Worm (Caenorhabditis elegans): ENCODE measurements around the gene F55A11.7.

F55A11.7 gene

DNA sequence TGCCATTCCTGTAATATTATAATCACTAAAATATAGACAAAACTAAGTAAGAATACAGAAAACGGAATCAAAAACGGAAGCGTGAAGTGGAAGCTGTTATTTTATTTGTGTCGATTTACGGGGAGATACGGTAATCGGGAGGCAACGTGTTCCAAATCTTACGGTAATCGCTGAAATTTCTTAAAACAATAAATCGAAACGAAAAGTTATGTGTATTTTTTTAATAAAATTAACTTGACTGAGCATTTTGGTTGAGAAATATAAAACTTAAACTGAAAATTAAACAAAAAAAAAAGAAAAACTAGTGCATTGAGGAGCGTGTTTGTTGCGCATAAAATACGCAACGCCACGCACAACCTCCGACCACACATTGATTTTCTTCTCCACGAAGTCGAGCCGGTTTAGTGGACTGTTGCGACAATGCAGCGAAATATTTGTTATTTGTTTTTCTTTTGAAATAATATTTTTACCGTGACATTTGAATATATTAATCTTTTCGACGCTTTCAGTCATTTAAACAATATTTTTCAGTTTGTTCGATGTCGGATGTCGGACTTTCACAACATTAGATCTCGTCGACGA, 22.8 kb downstream of the F55A11.7 start, which contains the start of the genes F55A11.1 and syx-5 (continued):
- TF ChIP-seq ztf-26 (tag; optimal IDR thresholded peaks at IDR 0.05) (peak; percentile 80), madf-3 (GFP tag; IDR thresholded peaks at IDR 0.05) (no peak), F39B2.1 (GFP tag; IDR thresholded peaks at IDR 0.05) (no peak), lir-1 (GFP tag; conservative IDR thresholded peaks at IDR 0.05) (no peak), mel-28 (tag; optimal IDR thresholded peaks at IDR 0.05; ENCODE audit: borderline replicate concordance) (no peak), T26A5.8 (tag; optimal IDR thresholded peaks at IDR 0.05) (no peak), unc-130 (GFP tag; optimal IDR thresholded peaks at IDR 0.05) (no peak), Y79H2A.3 (GFP tag; conservative IDR thresholded peaks at IDR 0.05) (no peak), F22D6.2 (tag; optimal IDR thresholded peaks at IDR 0.05) (peak; percentile 34), lin-26 (GFP tag; IDR thresholded peaks at IDR 0.05) (no peak), zfh-2 (GFP tag; conservative IDR thresholded peaks at IDR 0.05) (no peak), C06A6.2 (GFP tag; conservative IDR thresholded peaks at IDR 0.05) (0 out of 2 replicates have a peak, but pooled peaks have one; percentile 51), somi-1 (GFP tag; optimal IDR thresholded peaks at IDR 0.05) (peak; percentile 45), snpc-3.4 (tag; optimal IDR thresholded peaks at IDR 0.05) (peak; percentile 1), repo-1 (tag; optimal IDR thresholded peaks at IDR 0.05) (peak; percentile 92), mxl-1 (tag; optimal IDR thresholded peaks at IDR 0.05) (no peak), ZK185.1 (tag; optimal IDR thresholded peaks at IDR 0.05; ENCODE audit: poor library complexity, severe bottlenecking) (peak; percentile 22), Y67H2A.10 (GFP tag; conservative IDR thresholded peaks at IDR 0.05) (no peak), B0261.1 (tag; optimal IDR thresholded peaks at IDR 0.05) (no peak), ekl-4 (GFP tag; IDR thresholded peaks at IDR 0.05) (peak; percentile 73; the same call in 1 of the 2 replicates), tlf-1 (GFP tag; optimal IDR thresholded peaks at IDR 0.05) (peak; percentile 75), C17E4.6 (GFP tag; IDR thresholded peaks at IDR 0.05) (no peak), hrde-1 (tag; optimal IDR thresholded peaks at IDR 0.05; ENCODE audit: borderline replicate concordance) (no peak), egl-18 (GFP tag; IDR thresholded peaks at IDR 0.05) (no peak), rec-8 (tag; optimal IDR thresholded peaks at IDR 0.05) (no peak), ceh-58 (GFP tag; IDR thresholded peaks at IDR 0.05) (no peak)

- TF ChIP-seq Y67H2A.10 (GFP tag; conservative IDR thresholded peaks at IDR 0.05) (no peak), snpc-3.4 (tag; optimal IDR thresholded peaks at IDR 0.05) (peak; percentile 3), B0035.1 (tag; optimal IDR thresholded peaks at IDR 0.05) (no peak), dpff-1 (tag; optimal IDR thresholded peaks at IDR 0.05) (no peak), ztf-3 (GFP tag; optimal IDR thresholded peaks at IDR 0.05) (no peak), madf-3 (GFP tag; IDR thresholded peaks at IDR 0.05) (no peak), B0261.1 (tag; optimal IDR thresholded peaks at IDR 0.05) (no peak), let-607 (tag; optimal IDR thresholded peaks at IDR 0.05) (peak; percentile 56 to 86), attf-5 (GFP tag; optimal IDR thresholded peaks at IDR 0.05) (no peak), lin-26 (GFP tag; IDR thresholded peaks at IDR 0.05) (no peak), sptf-2 (GFP tag; optimal IDR thresholded peaks at IDR 0.05) (no peak), chd-7 (tag; optimal IDR thresholded peaks at IDR 0.05) (no peak), ceh-27 (GFP tag; optimal IDR thresholded peaks at IDR 0.05) (no peak), snpc-4 (GFP tag; optimal IDR thresholded peaks at IDR 0.05) (no peak), snpc-4 (tag; optimal IDR thresholded peaks at IDR 0.05) (peak in 1 of 4 experiments; percentile 2), mel-28 (tag; optimal IDR thresholded peaks at IDR 0.05; ENCODE audit: borderline replicate concordance) (no peak)
These were observed 24.4 kb downstream of the F55A11.7 start, which contains the start of gene T04F3.4 for ce11 chrV:11762863-11763262. TSS of gene T04F3.4 (minus strand) at chrV:11763049.
